Worm (Caenorhabditis elegans) whole organism, young adult: Measurements from ENCODE around the gene C25D7.15.

ENCODE experiments used
- B0035.1 ChIP-seq: sonication (generic microtip); optimal IDR thresholded peaks from 2 replicates; lab custom pipeline; 2016; ENCODE audit warnings: missing genetic modification characterization, mild to moderate bottlenecking, missing compliant biosample characterization, missing genotype, missing genetic modification reagents
- D2030.7 ChIP-seq: fragments of 200-800 bp; sonication (Bioruptor generic); IDR thresholded peaks from 2 replicates; pipeline ENCODE4 v1.3.6; 2022; ENCODE audit warnings: missing genetic modification reagents, missing genetic modification characterization, missing compliant biosample characterization
- F22D6.2 ChIP-seq: sonication (generic microtip); optimal IDR thresholded peaks from 2 replicates; lab custom pipeline; 2016; ENCODE audit warnings: mild to moderate bottlenecking, missing genetic modification characterization, missing compliant biosample characterization
- F23B12.7 ChIP-seq: sonication (generic microtip); optimal IDR thresholded peaks from 2 replicates; lab custom pipeline; 2017; ENCODE audit warnings: missing genetic modification characterization, mild to moderate bottlenecking, missing compliant biosample characterization, antibody characterized with exemption, moderate library complexity; ENCODE audit not compliant: insufficient read depth
- F33H1.4 ChIP-seq: fragments of 200-800 bp; sonication (Bioruptor generic); IDR thresholded peaks from 2 replicates; pipeline ENCODE4 v1.3.6; 2022; ENCODE audit warnings: missing genetic modification reagents, missing genetic modification characterization, missing compliant biosample characterization
- F39B2.1 ChIP-seq: fragments of 200-800 bp; sonication (Bioruptor generic); IDR thresholded peaks from 2 replicates; pipeline ENCODE4 v1.3.6; 2022; ENCODE audit warnings: missing genetic modification reagents, missing genetic modification characterization, missing compliant biosample characterization
- F49E8.2 ChIP-seq: sonication (generic microtip); optimal IDR thresholded peaks from 3 replicates; lab custom pipeline; 2017; ENCODE audit warnings: missing genetic modification characterization, mild to moderate bottlenecking, missing compliant biosample characterization, antibody characterized with exemption, moderate library complexity; ENCODE audit not compliant: insufficient read depth
- F55B11.4 ChIP-seq: sonication (generic microtip); optimal IDR thresholded peaks from 2 replicates; lab custom pipeline; 2016; ENCODE audit warnings: missing compliant biosample characterization, missing genetic modification characterization, borderline replicate concordance; ENCODE audit not compliant: insufficient read depth
- T07F8.4 ChIP-seq: sonication (generic microtip); optimal IDR thresholded peaks from 2 replicates; lab custom pipeline; 2016; ENCODE audit warnings: mild to moderate bottlenecking, missing genetic modification characterization, moderate library complexity, missing compliant biosample characterization
- Y53G8AR.9 ChIP-seq: fragments of 200-800 bp; sonication (Bioruptor generic); conservative IDR thresholded peaks from 2 replicates; pipeline ENCODE4 v1.3.6; 2022; ENCODE audit warnings: missing genetic modification reagents, missing genetic modification characterization, missing compliant biosample characterization
- Y67H2A.10 ChIP-seq: fragments of 200-800 bp; sonication (Bioruptor generic); conservative IDR thresholded peaks from 2 replicates; pipeline ENCODE4 v1.3.6; 2022; ENCODE audit warnings: missing genetic modification reagents, missing genetic modification characterization, missing compliant biosample characterization
- ama-1 ChIP-seq, 3 experiments: fragments of 150-350 bp in 1 of 3; sonication (generic microtip) in 2 of 3; optimal IDR thresholded peaks; 2 replicates each; lab custom pipeline; 2014 to 2018; ENCODE audit warnings: missing biosample characterization in 2 of 3, missing genetic modification characterization in 2 of 3, missing genetic modification reagents in 2 of 3
- atf-7 ChIP-seq: sonication (generic microtip); optimal IDR thresholded peaks from 2 replicates; lab custom pipeline; 2017; ENCODE audit warnings: mild to moderate bottlenecking, missing genetic modification characterization, missing compliant biosample characterization
- ccch-3 ChIP-seq: fragments of 200-800 bp; sonication (Bioruptor generic); optimal IDR thresholded peaks from 2 replicates; lab custom pipeline; 2018; ENCODE audit warnings: mild to moderate bottlenecking, missing genetic modification characterization, missing compliant biosample characterization
- cebp-2 ChIP-seq: fragments of 200-800 bp; sonication (Bioruptor generic); IDR thresholded peaks from 2 replicates; pipeline ENCODE4 v1.3.6; 2022; ENCODE audit warnings: missing genetic modification characterization, missing compliant biosample characterization
- dpff-1 ChIP-seq: sonication (generic microtip); optimal IDR thresholded peaks from 2 replicates; lab custom pipeline; 2017; ENCODE audit warnings: mild to moderate bottlenecking, missing genetic modification characterization, missing compliant biosample characterization
- efl-1 ChIP-seq: fragments of 150-350 bp; optimal IDR thresholded peaks from 2 replicates; lab custom pipeline; 2014; ENCODE audit warnings: missing biosample characterization, missing genetic modification reagents, missing genetic modification characterization
- hrde-1 ChIP-seq: sonication (generic microtip); optimal IDR thresholded peaks from 2 replicates; lab custom pipeline; 2016; ENCODE audit warnings: missing genetic modification characterization, mild to moderate bottlenecking, missing compliant biosample characterization, moderate library complexity, missing genotype, missing genetic modification reagents, borderline replicate concordance
- lin-35 ChIP-seq, 3 experiments: fragments of 150-350 bp in 2 of 3; sonication (generic microtip) in 1 of 3; optimal IDR thresholded peaks; 2 replicates each; lab custom pipeline; 2014 to 2018; ENCODE audit warnings: missing biosample characterization in 3 of 3, missing genetic modification characterization in 3 of 3, missing genetic modification reagents in 3 of 3
- lsl-1 ChIP-seq: fragments of 200-800 bp; sonication (Bioruptor generic); optimal IDR thresholded peaks from 2 replicates; lab custom pipeline; 2018; ENCODE audit warnings: mild to moderate bottlenecking, missing genetic modification characterization, moderate library complexity, missing compliant biosample characterization
- madf-10 ChIP-seq: sonication (generic microtip); optimal IDR thresholded peaks from 2 replicates; lab custom pipeline; 2016; ENCODE audit warnings: mild to moderate bottlenecking, missing genetic modification characterization, missing compliant biosample characterization
- madf-6 ChIP-seq: fragments of 200-800 bp; sonication (Bioruptor generic); IDR thresholded peaks from 2 replicates; pipeline ENCODE4 v1.3.6; 2022; ENCODE audit warnings: missing genetic modification reagents, missing genetic modification characterization, missing compliant biosample characterization
- nfya-2 ChIP-seq: fragments of 200-800 bp; sonication (Bioruptor generic); IDR thresholded peaks from 2 replicates; pipeline ENCODE4 v1.3.6; 2022; ENCODE audit warnings: missing genetic modification reagents, missing genetic modification characterization, missing compliant biosample characterization
- nhr-80 ChIP-seq: sonication (generic microtip); optimal IDR thresholded peaks from 2 replicates; lab custom pipeline; 2016; ENCODE audit warnings: missing genetic modification characterization, missing compliant biosample characterization
- pbrm-1 ChIP-seq: fragments of 200-800 bp; sonication (Bioruptor generic); IDR thresholded peaks from 2 replicates; pipeline ENCODE4 v1.3.6; 2022; ENCODE audit warnings: missing genetic modification reagents, missing genetic modification characterization, missing compliant biosample characterization
- pha-4 ChIP-seq: fragments of 150-350 bp; sonication (generic microtip); optimal IDR thresholded peaks from 2 replicates; lab custom pipeline; 2014; ENCODE audit warnings: missing biosample characterization, missing genetic modification reagents, missing genetic modification characterization
- rcor-1 ChIP-seq: fragments of 200-800 bp; sonication (Bioruptor generic); IDR thresholded peaks from 2 replicates; pipeline ENCODE4 v1.3.6; 2022; ENCODE audit warnings: missing genetic modification reagents, missing genetic modification characterization, missing compliant biosample characterization
- rec-8 ChIP-seq, 2 experiments: sonication (generic microtip); optimal IDR thresholded peaks; 2 replicates each; lab custom pipeline; 2016; ENCODE audit warnings: mild to moderate bottlenecking in 2 of 2, missing genetic modification characterization in 2 of 2, missing genetic modification reagents in 2 of 2, missing genotype in 2 of 2, missing biosample characterization in 1 of 2, missing compliant biosample characterization in 1 of 2, moderate library complexity in 1 of 2
- sptf-2 ChIP-seq: fragments of 200-800 bp; sonication (Bioruptor generic); optimal IDR thresholded peaks from 2 replicates; lab custom pipeline; 2018; ENCODE audit warnings: mild to moderate bottlenecking, missing genetic modification characterization, missing compliant biosample characterization
- tbx-9 ChIP-seq: sonication (generic microtip); optimal IDR thresholded peaks from 2 replicates; lab custom pipeline; 2016; ENCODE audit warnings: borderline replicate concordance, missing genetic modification characterization, inconsistent platforms, missing compliant biosample characterization
- tlf-1 ChIP-seq: fragments of 200-800 bp; sonication (Bioruptor generic); optimal IDR thresholded peaks from 2 replicates; lab custom pipeline; 2018; ENCODE audit warnings: mild to moderate bottlenecking, missing genetic modification characterization, missing compliant biosample characterization
- zfh-2 ChIP-seq: fragments of 200-800 bp; sonication (Bioruptor generic); conservative IDR thresholded peaks from 2 replicates; pipeline ENCODE4 v1.3.6; 2022; ENCODE audit warnings: missing genetic modification reagents, missing genetic modification characterization, missing compliant biosample characterization
- zim-3 ChIP-seq: sonication (generic microtip); optimal IDR thresholded peaks from 2 replicates; lab custom pipeline; 2017; ENCODE audit warnings: mild to moderate bottlenecking, missing genetic modification characterization, moderate library complexity, missing compliant biosample characterization
- ztf-28 ChIP-seq: fragments of 200-800 bp; sonication (Bioruptor generic); IDR thresholded peaks from 2 replicates; pipeline ENCODE4 v1.3.6; 2022; ENCODE audit warnings: missing genetic modification reagents, missing genetic modification characterization, missing compliant biosample characterization

The C25D7.15 gene

ce11 chrV:15067165-15067564, 7.6 kb downstream of the C25D7.15 start, which contains the start of gene C25D7.10:
Gene C25D7.10, plus strand, starts transcription at chrV:15067465.
- TF ChIP-seq zim-3 = no peak
- no peak for TF ChIP-seq hrde-1 (tag; lab: Kevin White, UChicago)
- TF ChIP-seq ztf-28 (GFP tag; lab: Robert Waterston, UW) = no peak
- 0 out of 2 replicates have a peak, but pooled peaks have one; percentile 23 for TF ChIP-seq madf-6 (GFP tag; lab: Robert Waterston, UW)
- no peak for TF ChIP-seq T07F8.4 (tag; lab: Kevin White, UChicago)
- no peak for TF ChIP-seq ccch-3 (GFP tag; lab: Kevin White, UChicago)
- TF ChIP-seq efl-1 = no peak
- TF ChIP-seq tlf-1 (GFP tag; lab: Kevin White, UChicago) = no peak
- TF ChIP-seq cebp-2 = 0 out of 2 replicates have a peak, but pooled peaks have one; percentile 65
- TF ChIP-seq madf-10 (tag; lab: Kevin White, UChicago) = no peak
- TF ChIP-seq pha-4 = no peak
- no peak for TF ChIP-seq F49E8.2 (tag; lab: Kevin White, UChicago)
- TF ChIP-seq F39B2.1 (GFP tag; lab: Robert Waterston, UW) = no peak
- TF ChIP-seq nfya-2 (GFP tag; lab: Robert Waterston, UW) = no peak
- TF ChIP-seq sptf-2 (GFP tag; lab: Kevin White, UChicago) = no peak

- no peak for TF ChIP-seq F33H1.4 (GFP tag; lab: Robert Waterston, UW)
- TF ChIP-seq hrde-1 (tag; lab: Kevin White, UChicago) = no peak
- TF ChIP-seq lin-35 (GFP tag; optimal IDR thresholded peaks at IDR 0.05; lab: Kevin White, UChicago) = no peak
- no peak for TF ChIP-seq tbx-9 (tag; lab: Kevin White, UChicago)
- TF ChIP-seq sptf-2 (GFP tag; lab: Kevin White, UChicago) = no peak
- TF ChIP-seq F49E8.2 (tag; lab: Kevin White, UChicago) = no peak
- TF ChIP-seq ama-1 (optimal IDR thresholded peaks at IDR 0.05; lab: Kevin White, UChicago) = no peak
- no peak for TF ChIP-seq ama-1 (GFP tag; optimal IDR thresholded peaks at IDR 0.05; lab: Kevin White, UChicago)
- TF ChIP-seq dpff-1 (tag; lab: Kevin White, UChicago) = no peak
- TF ChIP-seq rec-8 (tag; optimal IDR thresholded peaks at IDR 0.05; lab: Kevin White, UChicago) = no peak
- no peak for TF ChIP-seq rcor-1 (GFP tag; lab: Robert Waterston, UW)
- no peak for TF ChIP-seq Y67H2A.10 (GFP tag; lab: Robert Waterston, UW)
Observed at ce11 chrV:15068378-15068777, 8.8 kb downstream of the C25D7.15 start, which contains the start of gene dnj-3. Gene dnj-3, plus strand, starts transcription at chrV:15068678.

- TF ChIP-seq F55B11.4 (tag; lab: Kevin White, UChicago) (no peak), tlf-1 (GFP tag; lab: Kevin White, UChicago) (no peak), F39B2.1 (GFP tag; lab: Robert Waterston, UW) (no peak), B0035.1 (tag; lab: Kevin White, UChicago) (no peak), nhr-80 (no peak), F23B12.7 (tag; lab: Kevin White, UChicago) (no peak), pbrm-1 (no peak), atf-7 (no peak), F22D6.2 (no peak), D2030.7 (GFP tag; lab: Robert Waterston, UW) (peak; percentile 42; the same call in 1 of the 2 replicates), zfh-2 (no peak), Y53G8AR.9 (GFP tag; lab: Robert Waterston, UW) (no peak), dpff-1 (tag; lab: Kevin White, UChicago) (no peak), lsl-1 (GFP tag; lab: Kevin White, UChicago) (peak; percentile 62)
Observed at ce11 chrV:15069435-15069985, 9.9 kb downstream of the C25D7.15 start.
